Worm (Caenorhabditis elegans) whole organism, late embryonic: Measurements from ENCODE around the gene str-131.
A peak's percentile ranks its signal among the peaks of the same experiment; 100 is the strongest.

ENCODE experiments used
- K02D7.2 ChIP-seq: sonication (generic microtip); optimal IDR thresholded peaks from 2 replicates; lab custom pipeline; 2017; ENCODE audit warnings: mild to moderate bottlenecking, missing genetic modification characterization, missing compliant biosample characterization
- ama-1 ChIP-seq: fragments of 150-350 bp; optimal IDR thresholded peaks from 2 replicates; lab custom pipeline; 2014
- ceh-14 ChIP-seq: sonication (generic microtip); optimal IDR thresholded peaks from 2 replicates; lab custom pipeline; 2016; ENCODE audit warnings: missing genotype, missing genetic modification characterization, missing compliant biosample characterization
- ceh-19 ChIP-seq: fragments of 200-800 bp; sonication (Bioruptor generic); optimal IDR thresholded peaks from 2 replicates; lab custom pipeline; 2018; ENCODE audit warnings: mild to moderate bottlenecking, missing genetic modification characterization, missing compliant biosample characterization
- ceh-24 ChIP-seq: sonication (generic microtip); optimal IDR thresholded peaks from 2 replicates; lab custom pipeline; 2016; ENCODE audit warnings: mild to moderate bottlenecking, missing genetic modification characterization, missing compliant biosample characterization
- ceh-45 ChIP-seq: fragments of 200-800 bp; sonication (Bioruptor generic); IDR thresholded peaks from 2 replicates; pipeline ENCODE4 v1.3.6; 2022; ENCODE audit warnings: missing genetic modification reagents, missing genetic modification characterization, missing compliant biosample characterization
- ceh-48 ChIP-seq: sonication (generic microtip); optimal IDR thresholded peaks from 2 replicates; lab custom pipeline; 2016; ENCODE audit warnings: missing genetic modification characterization, inconsistent platforms, missing compliant biosample characterization
- che-1 ChIP-seq: sonication (generic microtip); optimal IDR thresholded peaks from 2 replicates; lab custom pipeline; 2016; ENCODE audit warnings: mild to moderate bottlenecking, missing genetic modification characterization, missing compliant biosample characterization
- dmd-4 ChIP-seq: sonication (generic microtip); optimal IDR thresholded peaks from 2 replicates; lab custom pipeline; 2016; ENCODE audit warnings: borderline replicate concordance, missing genetic modification characterization, missing compliant biosample characterization
- elt-4 ChIP-seq: sonication (generic microtip); optimal IDR thresholded peaks from 2 replicates; lab custom pipeline; 2016; ENCODE audit warnings: missing genetic modification characterization, missing compliant biosample characterization
- fkh-10 ChIP-seq: fragments of 150-350 bp; optimal IDR thresholded peaks from 2 replicates; lab custom pipeline; 2014; ENCODE audit warnings: missing biosample characterization, missing genetic modification reagents, missing genetic modification characterization
- fkh-6 ChIP-seq: sonication (generic microtip); optimal IDR thresholded peaks from 2 replicates; lab custom pipeline; 2016; ENCODE audit warnings: missing genetic modification characterization, missing compliant biosample characterization
- gmeb-2 ChIP-seq: sonication (generic microtip); optimal IDR thresholded peaks from 2 replicates; lab custom pipeline; 2016; ENCODE audit warnings: missing genetic modification characterization, inconsistent platforms, missing compliant biosample characterization
- lim-6 ChIP-seq: sonication (generic microtip); optimal IDR thresholded peaks from 2 replicates; lab custom pipeline; 2016; ENCODE audit warnings: missing genetic modification characterization, missing compliant biosample characterization
- lin-11 ChIP-seq: fragments of 200-800 bp; sonication (Bioruptor generic); optimal IDR thresholded peaks from 2 replicates; lab custom pipeline; 2018; ENCODE audit warnings: mild to moderate bottlenecking, missing genetic modification characterization, missing compliant biosample characterization
- nfya-1 ChIP-seq: sonication (generic microtip); optimal IDR thresholded peaks from 2 replicates; lab custom pipeline; 2017; ENCODE audit warnings: missing genetic modification characterization, mild to moderate bottlenecking, missing compliant biosample characterization, antibody characterized with exemption, moderate library complexity
- odd-2 ChIP-seq: sonication (generic microtip); optimal IDR thresholded peaks from 2 replicates; lab custom pipeline; 2017; ENCODE audit warnings: antibody characterized with exemption, mild to moderate bottlenecking, missing genetic modification characterization, missing compliant biosample characterization
- pag-3 ChIP-seq: sonication (generic microtip); optimal IDR thresholded peaks from 2 replicates; lab custom pipeline; 2016; ENCODE audit warnings: missing compliant biosample characterization, missing genetic modification characterization, borderline replicate concordance
- pat-9 ChIP-seq: fragments of 200-800 bp; sonication (Bioruptor generic); optimal IDR thresholded peaks from 2 replicates; lab custom pipeline; 2018; ENCODE audit warnings: mild to moderate bottlenecking, missing genetic modification characterization, moderate library complexity, missing compliant biosample characterization
- pros-1 ChIP-seq: fragments of 150-350 bp; optimal IDR thresholded peaks from 2 replicates; lab custom pipeline; 2014; ENCODE audit warnings: missing biosample characterization, missing genetic modification reagents, missing genetic modification characterization
- sox-2 ChIP-seq: fragments of 200-800 bp; sonication (Bioruptor generic); IDR thresholded peaks from 2 replicates; pipeline ENCODE4 v1.3.6; 2022; ENCODE audit warnings: missing genetic modification reagents, missing genetic modification characterization, missing compliant biosample characterization
- syd-9 ChIP-seq: sonication (generic microtip); optimal IDR thresholded peaks from 2 replicates; lab custom pipeline; 2016; ENCODE audit warnings: mild to moderate bottlenecking, missing genetic modification characterization, moderate library complexity, missing compliant biosample characterization
- tbx-7 ChIP-seq: sonication (generic microtip); optimal IDR thresholded peaks from 2 replicates; lab custom pipeline; 2016; ENCODE audit warnings: missing genotype, missing genetic modification characterization, missing compliant biosample characterization
- unc-42 ChIP-seq: sonication (generic microtip); optimal IDR thresholded peaks from 2 replicates; lab custom pipeline; 2016; ENCODE audit warnings: missing genotype, missing genetic modification characterization, missing compliant biosample characterization
- unc-55 ChIP-seq: sonication (generic microtip); optimal IDR thresholded peaks from 2 replicates; lab custom pipeline; 2017; ENCODE audit warnings: missing biosample characterization, missing genetic modification reagents, missing genetic modification characterization
- zip-5 ChIP-seq: sonication (generic microtip); optimal IDR thresholded peaks from 2 replicates; lab custom pipeline; 2016; ENCODE audit warnings: missing genetic modification characterization, missing compliant biosample characterization

str-131 gene

DNA sequence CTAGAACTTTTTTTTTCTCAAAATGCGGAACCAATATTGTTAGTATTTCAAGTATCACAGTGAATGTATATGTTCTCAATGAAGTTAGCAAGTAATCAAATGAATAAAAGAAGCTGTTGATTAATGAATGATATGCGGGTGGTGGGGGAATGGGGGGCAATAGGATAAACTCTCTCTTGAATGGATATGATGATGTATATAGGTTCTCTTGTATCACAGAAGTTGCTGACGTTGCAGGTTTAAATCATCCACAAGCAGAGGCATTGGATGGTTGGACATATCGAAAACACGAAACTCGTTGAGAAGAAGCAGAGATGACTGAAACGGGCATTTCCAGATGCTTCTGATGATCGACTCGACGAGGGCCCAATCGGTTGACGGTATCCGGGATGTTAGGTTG, 41.9 kb downstream of the str-131 start:
- no peak for TF ChIP-seq unc-42 (tag; lab: Kevin White, UChicago)
- TF ChIP-seq odd-2 (tag; lab: Kevin White, UChicago) = no peak

DNA sequence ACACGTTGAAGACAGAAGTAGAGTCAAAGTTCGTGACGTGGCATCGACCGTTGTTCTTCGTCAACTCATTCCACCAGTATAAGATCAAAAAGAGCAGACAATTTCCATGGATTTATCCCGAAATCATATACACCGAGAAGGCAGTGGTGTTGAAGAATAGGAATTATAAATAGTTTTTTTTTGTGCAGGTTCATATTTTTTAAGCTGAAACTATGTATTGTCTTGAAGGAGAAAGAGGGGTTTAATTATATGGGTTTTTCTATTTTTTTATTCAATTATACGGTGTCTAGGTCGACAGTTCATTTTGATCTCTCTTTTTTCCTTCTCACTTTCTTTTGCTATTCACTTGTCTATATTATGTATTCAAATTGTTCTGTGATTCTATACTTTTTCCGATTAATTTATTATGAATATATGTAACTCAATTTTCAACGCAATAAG, 42.4 kb downstream of the str-131 start:
- TF ChIP-seq lim-6 (tag; lab: Kevin White, UChicago) (no peak), elt-4 (tag; lab: Kevin White, UChicago) (no peak), tbx-7 (tag; lab: Kevin White, UChicago) (no peak), pag-3 (tag; lab: Kevin White, UChicago) (no peak), syd-9 (no peak), zip-5 (tag; lab: Kevin White, UChicago) (no peak), ceh-48 (tag; lab: Kevin White, UChicago) (no peak), gmeb-2 (tag; lab: Kevin White, UChicago) (peak; percentile 19), dmd-4 (no peak), ama-1 (lab: Kevin White, UChicago) (peak; percentile 75), ceh-19 (GFP tag; lab: Kevin White, UChicago) (no peak), sox-2 (GFP tag; lab: Robert Waterston, UW) (no peak), ceh-45 (GFP tag; lab: Robert Waterston, UW) (no peak), che-1 (tag; lab: Kevin White, UChicago) (no peak), pat-9 (tag; lab: Kevin White, UChicago) (no peak), fkh-10 (GFP tag; lab: Kevin White, UChicago) (no peak)

DNA sequence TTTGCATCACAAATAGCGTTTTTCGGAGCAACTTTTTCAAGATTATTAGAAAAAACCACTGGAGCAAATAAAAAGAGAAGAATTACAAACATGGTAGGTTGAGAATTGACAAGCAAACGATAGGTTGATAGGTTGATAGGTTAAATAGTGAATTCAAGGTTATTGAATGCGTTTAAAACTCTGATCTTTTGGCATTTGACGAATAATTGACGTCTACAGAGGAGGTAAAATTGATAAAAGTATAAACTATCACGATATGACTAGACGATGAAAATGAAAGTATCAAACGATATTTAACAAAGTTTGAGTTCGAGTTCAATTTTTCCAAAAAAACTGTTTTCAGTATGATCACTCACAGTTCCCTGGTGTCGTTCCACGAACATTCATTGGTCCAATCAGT, 45.5 kb downstream of the str-131 start, which contains the start of gene ZC513.14:
Gene ZC513.14, minus strand, starts transcription at position 101 of the 400 bp plus-strand sequence.
- no peak for TF ChIP-seq fkh-6 (tag; lab: Kevin White, UChicago)
- TF ChIP-seq ama-1 (lab: Kevin White, UChicago) = no peak
- TF ChIP-seq lim-6 (tag; lab: Kevin White, UChicago) = no peak
- TF ChIP-seq ceh-24 (tag; lab: Kevin White, UChicago) = no peak
- TF ChIP-seq unc-42 (tag; lab: Kevin White, UChicago) = no peak
- no peak for TF ChIP-seq che-1 (tag; lab: Kevin White, UChicago)
- no peak for TF ChIP-seq K02D7.2 (tag; lab: Kevin White, UChicago)
- TF ChIP-seq ceh-14 (tag; lab: Kevin White, UChicago) = no peak

DNA sequence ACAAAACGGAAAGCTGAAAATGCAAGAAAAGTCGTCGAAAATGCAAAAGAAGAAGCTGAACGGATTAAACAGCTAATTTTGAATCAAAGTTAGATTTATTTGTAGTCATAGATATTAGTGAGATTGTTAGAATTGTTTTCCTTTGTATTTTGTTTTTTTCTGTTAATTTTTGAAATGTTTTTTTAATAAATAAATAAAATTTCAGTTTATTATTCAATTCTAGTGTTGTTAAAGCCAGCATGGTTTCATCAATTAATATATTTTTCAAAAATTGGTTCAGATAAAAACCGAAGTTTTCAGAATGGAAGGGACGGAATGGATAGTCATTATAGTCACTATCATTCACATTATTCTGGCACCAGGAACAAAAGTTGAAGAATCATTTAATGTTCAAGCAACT, 46.7 kb downstream of the str-131 start, which contains the start of gene algn-12:
Gene algn-12, plus strand, starts transcription at position 301 of the 400 bp plus-strand sequence.
- TF ChIP-seq lin-11 (tag; lab: Kevin White, UChicago) (no peak), pros-1 (no peak)

DNA sequence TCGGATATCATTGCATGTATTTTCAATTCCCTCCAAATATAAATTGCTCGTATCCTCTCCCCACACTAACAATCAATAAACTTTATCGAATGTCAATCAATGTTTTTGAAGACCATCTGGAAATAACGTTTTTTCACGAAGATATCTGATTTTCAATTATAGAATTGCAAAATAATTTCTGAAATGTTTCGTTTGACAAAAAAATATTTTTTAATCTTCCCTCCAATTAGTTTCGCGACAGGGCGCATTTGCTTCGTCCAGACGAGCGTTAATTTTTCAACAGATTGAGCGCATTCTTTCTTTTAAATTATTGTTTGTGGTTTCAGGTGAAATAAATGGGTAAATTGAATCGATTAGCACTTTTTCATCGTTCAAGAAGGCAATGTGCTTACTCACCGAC, 50.4 kb downstream of the str-131 start, which contains the start of gene vars-1:
Gene vars-1, plus strand, starts transcription at position 291 of the 400 bp plus-strand sequence.
- TF ChIP-seq nfya-1 (peak; percentile 0), ceh-14 (tag; lab: Kevin White, UChicago) (no peak), pros-1 (no peak), unc-55 (GFP tag; lab: Kevin White, UChicago) (peak; percentile 54), unc-42 (tag; lab: Kevin White, UChicago) (peak; percentile 35)
